Worm (Caenorhabditis elegans): Measurements from ENCODE around the gene T13C5.10.
A peak's percentile ranks its signal among the peaks of the same experiment; 100 is the strongest.

The T13C5.10 gene

ce11 chrX:6207687-6208088 is 19.7 kb downstream of the T13C5.10 start, which contains the start of gene T13C5.6 (continued):
- TF ChIP-seq lim-7 (GFP tag; IDR thresholded peaks at IDR 0.05) (peak; percentile 83), daf-8 (GFP tag; IDR thresholded peaks at IDR 0.05) (0 out of 2 replicates have a peak, but pooled peaks have one; percentile 27), nhr-76 (tag; optimal IDR thresholded peaks at IDR 0.05) (no peak), zfp-3 (GFP tag; conservative IDR thresholded peaks at IDR 0.05) (peak; percentile 85), ama-1 (optimal IDR thresholded peaks at IDR 0.05) (no peak), hmg-1.1 (GFP tag; IDR thresholded peaks at IDR 0.05) (peak; percentile 98), mep-1 (tag; optimal IDR thresholded peaks at IDR 0.05) (peak; percentile 95), snpc-4 (tag; optimal IDR thresholded peaks at IDR 0.05) (no peak), spr-1 (tag; optimal IDR thresholded peaks at IDR 0.05) (peak; percentile 93), aha-1 (tag) (peak; percentile 100), dpl-1 (GFP tag; optimal IDR thresholded peaks at IDR 0.05) (peak; percentile 64), tra-1 (GFP tag; IDR thresholded peaks at IDR 0.05) (peak; percentile 93), lin-15B (tag; optimal IDR thresholded peaks at IDR 0.05) (no peak)

DNA sequence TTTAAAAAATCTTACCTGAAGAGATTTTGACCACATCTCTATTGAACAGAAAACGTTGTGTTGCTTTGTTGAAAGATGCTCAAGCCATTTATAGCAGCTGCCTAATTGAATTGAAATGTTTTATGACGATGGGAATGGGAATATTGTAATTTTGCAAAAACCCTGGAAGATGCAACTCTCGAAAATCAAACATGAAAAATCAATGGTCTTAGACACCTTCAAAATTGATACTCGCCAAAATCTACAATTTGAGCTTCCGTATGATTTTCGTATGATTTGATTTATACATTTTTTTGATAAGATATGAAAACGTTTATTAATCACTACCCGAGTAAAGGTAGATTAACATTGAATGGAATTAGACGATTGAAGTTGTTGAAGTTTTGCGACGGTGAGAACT is 20.5 kb downstream of the T13C5.10 start, which contains the start of gene C14F11.7:
Gene C14F11.7 (minus strand): TSS at position 101 of the 400 bp plus-strand sequence.
- TF ChIP-seq dpl-1 (GFP tag; optimal IDR thresholded peaks at IDR 0.05) (no peak), ceh-44 (GFP tag; IDR thresholded peaks at IDR 0.05) (no peak), hif-1 (tag; optimal IDR thresholded peaks at IDR 0.05) (no peak), jun-1 (tag; optimal IDR thresholded peaks at IDR 0.05) (no peak), nhr-102 (tag; optimal IDR thresholded peaks at IDR 0.05) (no peak), zip-11 (GFP tag; IDR thresholded peaks at IDR 0.05) (no peak)

ce11 chrX:6211322-6211820 is 23.4 kb downstream of the T13C5.10 start:
- TF ChIP-seq nhr-11 (tag; optimal IDR thresholded peaks at IDR 0.05) (no peak), unc-62 (GFP tag; optimal IDR thresholded peaks at IDR 0.05 in 1 of 2) (peak in 1 of 2 experiments; percentile 94), unc-62 (tag; optimal IDR thresholded peaks at IDR 0.05) (no peak)

ce11 chrX:6216551-6216950 is 28.6 kb downstream of the T13C5.10 start, which contains the start of gene lrch-1:
TSS of gene lrch-1 (minus strand) at chrX:6216651.
- TF ChIP-seq aha-1 (tag) (peak; percentile 2), lin-13 (GFP tag; optimal IDR thresholded peaks at IDR 0.05) (no peak)

DNA sequence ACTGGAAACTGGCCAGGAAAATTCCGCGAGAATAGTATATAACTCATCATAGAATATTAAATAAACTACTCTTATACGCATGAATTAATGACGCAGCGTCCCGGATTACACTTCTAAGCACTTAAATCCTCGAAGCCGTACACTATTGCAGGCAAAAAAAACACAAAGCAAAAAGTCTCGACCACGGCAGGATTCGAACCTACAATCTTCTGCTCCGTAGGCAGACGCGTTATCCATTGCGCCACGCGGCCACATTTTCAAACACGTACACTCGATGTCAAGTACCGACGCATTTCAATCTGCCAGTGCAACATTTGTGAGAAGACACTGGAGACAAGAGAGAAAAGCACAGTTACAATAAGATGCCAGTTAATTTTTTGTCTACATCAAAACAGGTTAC is 31.9 kb downstream of the T13C5.10 start:
- TF ChIP-seq ztf-11 (tag; optimal IDR thresholded peaks at IDR 0.05) (no peak), mxl-3 (GFP tag; optimal IDR thresholded peaks at IDR 0.05) (peak; percentile 43), mep-1 (tag; optimal IDR thresholded peaks at IDR 0.05) (peak; percentile 71), F10B5.3 (tag; optimal IDR thresholded peaks at IDR 0.05) (no peak), dmd-9 (GFP tag; IDR thresholded peaks at IDR 0.05) (no peak), Y5F2A.4 (GFP tag; optimal IDR thresholded peaks at IDR 0.05) (no peak), ZK546.5 (tag; optimal IDR thresholded peaks at IDR 0.05) (no peak), ceh-62 (tag; optimal IDR thresholded peaks at IDR 0.05) (no peak), saeg-2 (GFP tag; IDR thresholded peaks at IDR 0.05) (0 out of 2 replicates have a peak, but pooled peaks have one; percentile 12), vab-7 (GFP tag; IDR thresholded peaks at IDR 0.05) (peak; percentile 89), lin-15B (tag; optimal IDR thresholded peaks at IDR 0.05) (no peak), madf-5 (GFP tag; IDR thresholded peaks at IDR 0.05) (0 out of 4 replicates have a peak, but pooled peaks have one; percentile 26 to 71), nhr-28 (tag; optimal IDR thresholded peaks at IDR 0.05) (no peak), F26F4.8 (GFP tag; conservative IDR thresholded peaks at IDR 0.05) (no peak), nhr-11 (tag; optimal IDR thresholded peaks at IDR 0.05) (no peak), F37D6.2 (tag; optimal IDR thresholded peaks at IDR 0.05) (no peak), skn-1 (tag; optimal IDR thresholded peaks at IDR 0.05) (no peak), nhr-10 (tag; optimal IDR thresholded peaks at IDR 0.05) (no peak), nhr-237 (tag; optimal IDR thresholded peaks at IDR 0.05) (no peak), ZK337.2 (GFP tag; IDR thresholded peaks at IDR 0.05) (peak; percentile 74), dve-1 (tag; optimal IDR thresholded peaks at IDR 0.05; ENCODE audit: insufficient read depth) (peak; percentile 31), mes-2 (tag; optimal IDR thresholded peaks at IDR 0.05; ENCODE audit: poor library complexity, severe bottlenecking) (peak; percentile 80), ctbp-1 (GFP tag; IDR thresholded peaks at IDR 0.05) (peak; percentile 61), daf-19 (GFP tag; conservative IDR thresholded peaks at IDR 0.05) (peak; percentile 74; the same call in 1 of the 2 replicates), sdz-12 (GFP tag; optimal IDR thresholded peaks at IDR 0.05) (no peak), hif-1 (tag; optimal IDR thresholded peaks at IDR 0.05) (peak; percentile 27 to 57), zfp-3 (GFP tag; conservative IDR thresholded peaks at IDR 0.05) (no peak), ces-1 (GFP tag; optimal IDR thresholded peaks at IDR 0.05) (no peak)
